Worm (Caenorhabditis elegans) whole organism, L3 larva: Measurements from ENCODE around the gene elc-1.

Source experiments
- R02D3.7 ChIP-seq: fragments of 150-350 bp; optimal IDR thresholded peaks from 2 replicates; lab custom pipeline; 2014; ENCODE audit warnings: missing biosample characterization, missing genetic modification characterization
- ZK546.5 ChIP-seq: sonication (generic microtip); optimal IDR thresholded peaks from 2 replicates; lab custom pipeline; 2017; ENCODE audit warnings: missing biosample characterization, missing genetic modification characterization
- aly-2 ChIP-seq: fragments of 150-350 bp; optimal IDR thresholded peaks from 2 replicates; lab custom pipeline; 2014; ENCODE audit warnings: missing biosample characterization, missing genetic modification characterization
- ama-1 ChIP-seq: fragments of 150-350 bp; optimal IDR thresholded peaks from 2 replicates; lab custom pipeline; 2018
- ceh-16 ChIP-seq: sonication (generic microtip); optimal IDR thresholded peaks from 2 replicates; lab custom pipeline; 2017; ENCODE audit warnings: missing biosample characterization, missing genetic modification characterization
- ceh-28 ChIP-seq: fragments of 150-350 bp; optimal IDR thresholded peaks from 2 replicates; lab custom pipeline; 2014; ENCODE audit warnings: missing biosample characterization, missing genetic modification reagents, missing genetic modification characterization
- ceh-82 ChIP-seq: fragments of 150-350 bp; optimal IDR thresholded peaks from 2 replicates; lab custom pipeline; 2014; ENCODE audit warnings: missing biosample characterization, missing genetic modification characterization
- ceh-9 ChIP-seq: sonication (generic microtip); optimal IDR thresholded peaks from 2 replicates; lab custom pipeline; 2018; ENCODE audit warnings: missing biosample characterization, missing genetic modification characterization
- daf-12 ChIP-seq: fragments of 150-350 bp; optimal IDR thresholded peaks from 2 replicates; lab custom pipeline; 2014; ENCODE audit warnings: missing biosample characterization, missing genetic modification reagents, missing genetic modification characterization
- egl-27 ChIP-seq: sonication (generic microtip); optimal IDR thresholded peaks from 4 replicates; lab custom pipeline; 2017; ENCODE audit warnings: missing biosample characterization, missing genetic modification reagents, missing genetic modification characterization
- egl-5 ChIP-seq: fragments of 150-350 bp; optimal IDR thresholded peaks from 2 replicates; lab custom pipeline; 2017; ENCODE audit warnings: missing biosample characterization, missing genetic modification reagents, missing genetic modification characterization, inconsistent platforms
- elt-1 ChIP-seq: fragments of 150-350 bp; optimal IDR thresholded peaks from 2 replicates; lab custom pipeline; 2014; ENCODE audit warnings: missing biosample characterization, missing genetic modification characterization
- elt-2 ChIP-seq: sonication (generic microtip); optimal IDR thresholded peaks from 2 replicates; lab custom pipeline; 2016; ENCODE audit warnings: missing genetic modification reagents, mild to moderate bottlenecking, missing genetic modification characterization, missing compliant biosample characterization
- elt-3 ChIP-seq, 3 experiments: fragments of 150-350 bp in 1 of 3; sonication (generic microtip) in 2 of 3; optimal IDR thresholded peaks; 2 replicates in 2 of 3; 4 replicates in 1 of 3; lab custom pipeline; 2014 to 2017; ENCODE audit warnings: missing biosample characterization in 3 of 3, missing genetic modification characterization in 3 of 3
- eor-1 ChIP-seq, 2 experiments: fragments of 150-350 bp; optimal IDR thresholded peaks; 2 replicates each; lab custom pipeline; 2014 to 2018; ENCODE audit warnings: missing biosample characterization in 2 of 2, missing genetic modification characterization in 2 of 2
- fkh-10 ChIP-seq: sonication (generic microtip); optimal IDR thresholded peaks from 2 replicates; lab custom pipeline; 2017; ENCODE audit warnings: missing biosample characterization, missing genetic modification reagents, missing genetic modification characterization
- fkh-2 ChIP-seq: fragments of 150-350 bp; optimal IDR thresholded peaks from 2 replicates; lab custom pipeline; 2014; ENCODE audit warnings: missing biosample characterization, missing genetic modification reagents, missing genetic modification characterization
- fos-1 ChIP-seq: fragments of 150-350 bp; optimal IDR thresholded peaks from 2 replicates; lab custom pipeline; 2014; ENCODE audit warnings: missing biosample characterization, missing genetic modification characterization
- hmg-11 ChIP-seq: sonication (generic microtip); optimal IDR thresholded peaks from 2 replicates; lab custom pipeline; 2016; ENCODE audit warnings: missing genetic modification characterization, missing compliant biosample characterization
- jun-1 ChIP-seq: fragments of 150-350 bp; optimal IDR thresholded peaks from 2 replicates; lab custom pipeline; 2014; ENCODE audit warnings: missing biosample characterization, missing genetic modification reagents, missing genetic modification characterization
- lin-15B ChIP-seq: fragments of 150-350 bp; optimal IDR thresholded peaks from 2 replicates; lab custom pipeline; 2014; ENCODE audit warnings: missing biosample characterization, missing genetic modification characterization
- lin-39 ChIP-seq: fragments of 150-350 bp; optimal IDR thresholded peaks from 2 replicates; lab custom pipeline; 2018; ENCODE audit warnings: missing biosample characterization, missing genetic modification reagents, missing genetic modification characterization
- lsy-12 ChIP-seq: sonication (generic microtip); optimal IDR thresholded peaks from 2 replicates; lab custom pipeline; 2016; ENCODE audit warnings: mild to moderate bottlenecking, missing genetic modification characterization, missing compliant biosample characterization
- mdl-1 ChIP-seq: fragments of 150-350 bp; optimal IDR thresholded peaks from 2 replicates; lab custom pipeline; 2014; ENCODE audit warnings: missing biosample characterization, missing genetic modification characterization
- mml-1 ChIP-seq: fragments of 150-350 bp; sonication (generic microtip); optimal IDR thresholded peaks from 3 replicates; lab custom pipeline; 2014; ENCODE audit warnings: missing biosample characterization, missing genetic modification characterization
- nfya-1 ChIP-seq: sonication (generic microtip); optimal IDR thresholded peaks from 2 replicates; lab custom pipeline; 2017; ENCODE audit warnings: missing genetic modification characterization, mild to moderate bottlenecking, missing compliant biosample characterization, antibody characterized with exemption, moderate library complexity; ENCODE audit not compliant: insufficient read depth
- nhr-11 ChIP-seq: fragments of 150-350 bp; optimal IDR thresholded peaks from 2 replicates; lab custom pipeline; 2014; ENCODE audit warnings: missing biosample characterization, missing genetic modification characterization
- nhr-12 ChIP-seq: fragments of 150-350 bp; optimal IDR thresholded peaks from 2 replicates; lab custom pipeline; 2014; ENCODE audit warnings: missing biosample characterization, missing genetic modification characterization
- nhr-23 ChIP-seq: fragments of 150-350 bp; optimal IDR thresholded peaks from 2 replicates; lab custom pipeline; 2014; ENCODE audit warnings: missing biosample characterization, missing genetic modification reagents, missing genetic modification characterization
- nhr-237 ChIP-seq: fragments of 150-350 bp; optimal IDR thresholded peaks from 2 replicates; lab custom pipeline; 2014; ENCODE audit warnings: missing biosample characterization, missing genetic modification characterization
- nhr-25 ChIP-seq: sonication (generic microtip); optimal IDR thresholded peaks from 2 replicates; lab custom pipeline; 2017; ENCODE audit warnings: missing biosample characterization, missing genetic modification characterization
- nhr-28 ChIP-seq: fragments of 150-350 bp; optimal IDR thresholded peaks from 2 replicates; lab custom pipeline; 2014; ENCODE audit warnings: missing biosample characterization, missing genetic modification characterization
- nhr-43 ChIP-seq: sonication (generic microtip); optimal IDR thresholded peaks from 2 replicates; lab custom pipeline; 2016; ENCODE audit warnings: mild to moderate bottlenecking, missing genetic modification characterization, missing compliant biosample characterization; ENCODE audit not compliant: poor library complexity, severe bottlenecking
- nhr-67 ChIP-seq: fragments of 150-350 bp; optimal IDR thresholded peaks from 2 replicates; lab custom pipeline; 2014; ENCODE audit warnings: missing biosample characterization, missing genetic modification characterization
- nhr-76 ChIP-seq: fragments of 150-350 bp; sonication (generic microtip); optimal IDR thresholded peaks from 5 replicates; lab custom pipeline; 2014; ENCODE audit warnings: missing biosample characterization, missing genetic modification characterization
- nhr-77 ChIP-seq: fragments of 150-350 bp; optimal IDR thresholded peaks from 2 replicates; lab custom pipeline; 2014; ENCODE audit warnings: missing biosample characterization, missing genetic modification characterization
- pha-4 ChIP-seq: fragments of 150-350 bp; optimal IDR thresholded peaks from 2 replicates; lab custom pipeline; 2014; ENCODE audit warnings: missing biosample characterization, missing genetic modification reagents, missing genetic modification characterization
- pqm-1 ChIP-seq: fragments of 150-350 bp; optimal IDR thresholded peaks from 2 replicates; lab custom pipeline; 2017; ENCODE audit warnings: missing biosample characterization, missing genetic modification characterization, inconsistent platforms
- sea-2 ChIP-seq: fragments of 150-350 bp; sonication (generic microtip); optimal IDR thresholded peaks from 4 replicates; lab custom pipeline; 2014; ENCODE audit warnings: missing biosample characterization, missing genetic modification reagents, missing genetic modification characterization
- skn-1 ChIP-seq: fragments of 150-350 bp; optimal IDR thresholded peaks from 2 replicates; lab custom pipeline; 2014; ENCODE audit warnings: missing biosample characterization, missing genetic modification characterization
- snpc-4 ChIP-seq: fragments of 150-350 bp; optimal IDR thresholded peaks from 2 replicates; lab custom pipeline; 2014; ENCODE audit warnings: missing biosample characterization, missing genetic modification characterization
- tbx-2 ChIP-seq: sonication (generic microtip); optimal IDR thresholded peaks from 2 replicates; lab custom pipeline; 2016; ENCODE audit warnings: mild to moderate bottlenecking, missing genetic modification characterization, missing compliant biosample characterization
- unc-39 ChIP-seq: sonication (generic microtip); optimal IDR thresholded peaks from 4 replicates; lab custom pipeline; 2017; ENCODE audit warnings: missing biosample characterization, missing genetic modification characterization
- unc-62 ChIP-seq: fragments of 150-350 bp; sonication (generic microtip); optimal IDR thresholded peaks from 4 replicates; lab custom pipeline; 2014; ENCODE audit warnings: missing biosample characterization, missing genetic modification reagents, missing genetic modification characterization
- zag-1 ChIP-seq: fragments of 150-350 bp; optimal IDR thresholded peaks from 2 replicates; lab custom pipeline; 2014; ENCODE audit warnings: missing biosample characterization, missing genetic modification characterization
- ztf-11 ChIP-seq: fragments of 150-350 bp; optimal IDR thresholded peaks from 2 replicates; lab custom pipeline; 2014; ENCODE audit warnings: missing biosample characterization, missing genetic modification characterization
- ztf-4 ChIP-seq: fragments of 150-350 bp; optimal IDR thresholded peaks from 2 replicates; lab custom pipeline; 2014; ENCODE audit warnings: missing biosample characterization, missing genetic modification characterization

Gene elc-1

DNA sequence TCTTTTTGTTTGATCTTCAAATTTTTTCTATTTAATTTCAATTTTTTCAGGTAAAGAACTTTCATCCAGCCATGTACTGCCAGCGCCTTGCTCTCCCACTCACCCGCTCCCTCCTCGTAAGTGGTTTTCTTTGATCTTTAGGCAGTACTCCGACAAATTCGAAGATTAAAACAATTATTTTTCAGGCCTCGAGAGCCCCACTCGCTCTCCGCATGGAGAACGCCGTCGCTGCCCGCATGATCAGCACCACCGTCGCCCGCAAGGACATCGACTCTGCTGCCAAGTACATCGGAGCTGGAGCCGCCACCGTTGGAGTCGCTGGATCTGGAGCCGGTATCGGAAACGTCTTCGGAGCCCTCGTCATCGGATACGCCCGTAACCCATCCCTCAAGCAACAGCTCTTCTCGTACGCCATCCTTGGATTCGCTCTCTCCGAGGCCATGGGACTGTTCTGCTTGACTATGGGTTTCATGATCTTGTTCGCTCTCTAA lies 2.2 kb upstream of the elc-1 start, which contains the start of gene Y82E9BR.3:
Gene Y82E9BR.3, plus strand, starts transcription at position 51 of the 491 bp plus-strand sequence.
- no peak for TF ChIP-seq zag-1 (tag; lab: Kevin White, UChicago)
- no peak for TF ChIP-seq lin-15B (tag; lab: Kevin White, UChicago)
- no peak for TF ChIP-seq nhr-12 (tag; lab: Kevin White, UChicago)
- TF ChIP-seq ztf-4 (tag; lab: Kevin White, UChicago): no peak
- no peak for TF ChIP-seq nhr-43
- TF ChIP-seq daf-12 (tag; lab: Kevin White, UChicago): no peak
- TF ChIP-seq aly-2 (tag; lab: Kevin White, UChicago): no peak
- no peak for TF ChIP-seq lin-39 (tag; lab: Kevin White, UChicago)
- no peak for TF ChIP-seq egl-5 (tag; lab: Kevin White, UChicago)

DNA sequence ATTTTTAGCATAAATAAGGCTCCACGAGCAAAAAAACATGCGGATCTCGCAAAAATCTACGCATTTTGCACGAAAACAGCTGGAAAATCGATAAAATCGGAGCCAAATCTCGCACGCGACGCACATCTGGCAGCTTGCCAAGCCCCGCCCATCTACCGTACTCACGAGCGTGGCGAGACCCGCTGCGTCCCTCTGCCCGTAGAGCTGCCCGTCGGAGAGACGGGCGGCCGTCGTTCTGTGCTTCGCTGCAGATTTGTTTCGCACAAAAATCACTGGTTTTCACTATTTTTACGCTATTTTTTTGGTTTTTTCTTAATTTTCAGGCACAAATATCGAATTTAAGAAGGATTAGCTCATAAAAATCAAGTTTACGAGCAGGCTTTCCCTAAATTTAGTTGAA lies 1.7 kb upstream of the elc-1 start:
- TF ChIP-seq snpc-4 (tag; lab: Kevin White, UChicago) (peak; percentile 86), pha-4 (peak; percentile 94), aly-2 (tag; lab: Kevin White, UChicago) (no peak), eor-1 (tag; optimal IDR thresholded peaks at IDR 0.05; lab: Kevin White, UChicago) (no peak), nhr-11 (tag; lab: Kevin White, UChicago) (peak; percentile 47), nhr-43 (peak; percentile 60), ama-1 (peak; percentile 88), nhr-25 (tag; lab: Kevin White, UChicago) (peak; percentile 94), pqm-1 (tag; lab: Kevin White, UChicago) (no peak), tbx-2 (tag; lab: Kevin White, UChicago) (peak; percentile 55), egl-27 (tag; lab: Kevin White, UChicago) (peak; percentile 31), nhr-23 (tag; lab: Kevin White, UChicago) (peak; percentile 91), mml-1 (no peak), sea-2 (GFP tag; lab: Kevin White, UChicago) (no peak), R02D3.7 (tag; lab: Kevin White, UChicago) (peak; percentile 59), fkh-2 (no peak), daf-12 (tag; lab: Kevin White, UChicago) (no peak), ceh-9 (tag; lab: Kevin White, UChicago) (no peak), nhr-12 (tag; lab: Kevin White, UChicago) (no peak), jun-1 (tag; lab: Kevin White, UChicago) (peak; percentile 73), nhr-237 (tag; lab: Kevin White, UChicago) (no peak), unc-39 (tag; lab: Kevin White, UChicago) (no peak), fkh-10 (no peak), mdl-1 (peak; percentile 8), ceh-16 (tag; lab: Kevin White, UChicago) (peak; percentile 42), nfya-1 (tag; lab: Kevin White, UChicago) (peak; percentile 99), nhr-67 (no peak), egl-5 (tag; lab: Kevin White, UChicago) (peak; percentile 71), hmg-11 (peak; percentile 87), ztf-11 (tag; lab: Kevin White, UChicago) (no peak), ceh-28 (peak; percentile 82), lin-15B (tag; lab: Kevin White, UChicago) (peak; percentile 94), ztf-4 (tag; lab: Kevin White, UChicago) (no peak), elt-1 (peak; percentile 46), lsy-12 (peak; percentile 90), skn-1 (tag; lab: Kevin White, UChicago) (peak; percentile 30), ZK546.5 (tag; lab: Kevin White, UChicago) (peak; percentile 86), ceh-82 (tag; lab: Kevin White, UChicago) (peak; percentile 3), nhr-77 (no peak), zag-1 (tag; lab: Kevin White, UChicago) (no peak), lin-39 (tag; lab: Kevin White, UChicago) (peak; percentile 98), elt-2 (tag; lab: Kevin White, UChicago) (peak; percentile 81), unc-62 (GFP tag; lab: Kevin White, UChicago) (no peak), elt-3 (tag; optimal IDR thresholded peaks at IDR 0.05; lab: Kevin White, UChicago) (peak in 1 of 3 experiments; percentile 58), fos-1 (tag; lab: Kevin White, UChicago) (peak; percentile 66), nhr-76 (no peak), nhr-28 (tag; lab: Kevin White, UChicago) (no peak)
